Fruit fly (Drosophila melanogaster): Measurements from ENCODE around the gene Cpr.

Gene Cpr

dm6 chr2L:6385409-6385808 is 46.8 kb downstream of the Cpr start, which contains the start of gene Nepl6:
Gene Nepl6, minus strand, starts transcription at chr2L:6385512.
- no peak for TF ChIP-seq rn (GFP tag; IDR thresholded peaks at IDR 0.05)
- peak; percentile 56 for TF ChIP-seq EcR (GFP tag; optimal IDR thresholded peaks at IDR 0.05)

DNA sequence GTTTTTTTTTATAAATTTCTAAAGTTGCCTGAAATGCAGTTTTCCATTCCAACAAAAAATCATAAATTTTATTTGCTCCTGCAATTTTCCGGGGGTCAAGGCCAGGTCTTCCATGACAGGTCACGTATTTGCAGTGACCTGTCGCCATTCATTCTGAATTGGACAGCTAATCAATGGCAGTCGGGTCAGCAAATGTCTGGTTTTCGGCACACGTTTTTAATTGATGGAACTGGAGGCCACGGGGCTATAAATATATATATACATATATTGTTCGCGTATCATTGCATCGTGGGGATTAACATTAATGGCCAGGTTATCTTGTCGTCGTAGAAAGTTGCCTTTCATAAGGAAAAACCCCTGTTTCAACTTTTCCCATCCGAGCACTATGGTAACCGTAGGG is 48.4 kb downstream of the Cpr start:
- TF ChIP-seq Snoo (tag; optimal IDR thresholded peaks at IDR 0.05), result no peak
- TF ChIP-seq Ets98B (GFP tag; IDR thresholded peaks at IDR 0.05), result no peak
- no peak for TF ChIP-seq CG9948 (tag; optimal IDR thresholded peaks at IDR 0.05)
- no peak for TF ChIP-seq rn (GFP tag; IDR thresholded peaks at IDR 0.05)
- no peak for TF ChIP-seq CG12605 (GFP tag; IDR thresholded peaks at IDR 0.05)

dm6 chr2L:6391469-6391868 is 52.8 kb downstream of the Cpr start:
- TF ChIP-seq rn (GFP tag; IDR thresholded peaks at IDR 0.05) (no peak), CG34367 (tag; optimal IDR thresholded peaks at IDR 0.05) (no peak), CG10348 (GFP tag; IDR thresholded peaks at IDR 0.05) (no peak), CG13204 (GFP tag; optimal IDR thresholded peaks at IDR 0.05) (no peak), CG17806 (tag; optimal IDR thresholded peaks at IDR 0.05) (no peak), EcR (GFP tag; optimal IDR thresholded peaks at IDR 0.05) (no peak), Pif1B (GFP tag; optimal IDR thresholded peaks at IDR 0.05) (no peak), D1 (tag; optimal IDR thresholded peaks at IDR 0.05) (no peak), CG9948 (tag; optimal IDR thresholded peaks at IDR 0.05) (no peak), Ets98B (GFP tag; IDR thresholded peaks at IDR 0.05) (no peak), CG4496 (GFP tag; IDR thresholded peaks at IDR 0.05) (no peak), CG8301 (tag; optimal IDR thresholded peaks at IDR 0.05) (no peak)
